Worm (Caenorhabditis elegans) whole organism, L3 larva: Measurements from ENCODE around the gene dohh-1.

Source experiments
- ZK546.5 ChIP-seq: sonication (generic microtip); optimal IDR thresholded peaks from 2 replicates; lab custom pipeline; 2017; ENCODE audit warnings: missing biosample characterization, missing genetic modification characterization
- ama-1 ChIP-seq: fragments of 150-350 bp; optimal IDR thresholded peaks from 2 replicates; lab custom pipeline; 2018
- ceh-16 ChIP-seq: sonication (generic microtip); optimal IDR thresholded peaks from 2 replicates; lab custom pipeline; 2017; ENCODE audit warnings: missing biosample characterization, missing genetic modification characterization
- ceh-28 ChIP-seq: fragments of 150-350 bp; optimal IDR thresholded peaks from 2 replicates; lab custom pipeline; 2014; ENCODE audit warnings: missing biosample characterization, missing genetic modification reagents, missing genetic modification characterization
- ceh-82 ChIP-seq: fragments of 150-350 bp; optimal IDR thresholded peaks from 2 replicates; lab custom pipeline; 2014; ENCODE audit warnings: missing biosample characterization, missing genetic modification characterization
- ceh-9 ChIP-seq: sonication (generic microtip); optimal IDR thresholded peaks from 2 replicates; lab custom pipeline; 2018; ENCODE audit warnings: missing biosample characterization, missing genetic modification characterization
- daf-12 ChIP-seq: fragments of 150-350 bp; optimal IDR thresholded peaks from 2 replicates; lab custom pipeline; 2014; ENCODE audit warnings: missing biosample characterization, missing genetic modification reagents, missing genetic modification characterization
- egl-27 ChIP-seq: sonication (generic microtip); optimal IDR thresholded peaks from 4 replicates; lab custom pipeline; 2017; ENCODE audit warnings: missing biosample characterization, missing genetic modification reagents, missing genetic modification characterization
- egl-5 ChIP-seq: fragments of 150-350 bp; optimal IDR thresholded peaks from 2 replicates; lab custom pipeline; 2017; ENCODE audit warnings: missing biosample characterization, missing genetic modification reagents, missing genetic modification characterization, inconsistent platforms
- elt-1 ChIP-seq: fragments of 150-350 bp; optimal IDR thresholded peaks from 2 replicates; lab custom pipeline; 2014; ENCODE audit warnings: missing biosample characterization, missing genetic modification characterization
- elt-2 ChIP-seq: sonication (generic microtip); optimal IDR thresholded peaks from 2 replicates; lab custom pipeline; 2016; ENCODE audit warnings: missing genetic modification reagents, mild to moderate bottlenecking, missing genetic modification characterization, missing compliant biosample characterization
- eor-1 ChIP-seq, 2 experiments: fragments of 150-350 bp; optimal IDR thresholded peaks; 2 replicates each; lab custom pipeline; 2014 to 2018; ENCODE audit warnings: missing biosample characterization in 2 of 2, missing genetic modification characterization in 2 of 2
- fkh-2 ChIP-seq: fragments of 150-350 bp; optimal IDR thresholded peaks from 2 replicates; lab custom pipeline; 2014; ENCODE audit warnings: missing biosample characterization, missing genetic modification reagents, missing genetic modification characterization
- hmg-11 ChIP-seq: sonication (generic microtip); optimal IDR thresholded peaks from 2 replicates; lab custom pipeline; 2016; ENCODE audit warnings: missing genetic modification characterization, missing compliant biosample characterization
- lin-15B ChIP-seq: fragments of 150-350 bp; optimal IDR thresholded peaks from 2 replicates; lab custom pipeline; 2014; ENCODE audit warnings: missing biosample characterization, missing genetic modification characterization
- mml-1 ChIP-seq: fragments of 150-350 bp; sonication (generic microtip); optimal IDR thresholded peaks from 3 replicates; lab custom pipeline; 2014; ENCODE audit warnings: missing biosample characterization, missing genetic modification characterization
- nfya-1 ChIP-seq: sonication (generic microtip); optimal IDR thresholded peaks from 2 replicates; lab custom pipeline; 2017; ENCODE audit warnings: missing genetic modification characterization, mild to moderate bottlenecking, missing compliant biosample characterization, antibody characterized with exemption, moderate library complexity; ENCODE audit not compliant: insufficient read depth
- nhr-11 ChIP-seq: fragments of 150-350 bp; optimal IDR thresholded peaks from 2 replicates; lab custom pipeline; 2014; ENCODE audit warnings: missing biosample characterization, missing genetic modification characterization
- nhr-23 ChIP-seq: fragments of 150-350 bp; optimal IDR thresholded peaks from 2 replicates; lab custom pipeline; 2014; ENCODE audit warnings: missing biosample characterization, missing genetic modification reagents, missing genetic modification characterization
- nhr-237 ChIP-seq: fragments of 150-350 bp; optimal IDR thresholded peaks from 2 replicates; lab custom pipeline; 2014; ENCODE audit warnings: missing biosample characterization, missing genetic modification characterization
- nhr-28 ChIP-seq: fragments of 150-350 bp; optimal IDR thresholded peaks from 2 replicates; lab custom pipeline; 2014; ENCODE audit warnings: missing biosample characterization, missing genetic modification characterization
- nhr-43 ChIP-seq: sonication (generic microtip); optimal IDR thresholded peaks from 2 replicates; lab custom pipeline; 2016; ENCODE audit warnings: mild to moderate bottlenecking, missing genetic modification characterization, missing compliant biosample characterization; ENCODE audit not compliant: poor library complexity, severe bottlenecking
- nhr-67 ChIP-seq: fragments of 150-350 bp; optimal IDR thresholded peaks from 2 replicates; lab custom pipeline; 2014; ENCODE audit warnings: missing biosample characterization, missing genetic modification characterization
- nhr-76 ChIP-seq: fragments of 150-350 bp; sonication (generic microtip); optimal IDR thresholded peaks from 5 replicates; lab custom pipeline; 2014; ENCODE audit warnings: missing biosample characterization, missing genetic modification characterization
- nhr-77 ChIP-seq: fragments of 150-350 bp; optimal IDR thresholded peaks from 2 replicates; lab custom pipeline; 2014; ENCODE audit warnings: missing biosample characterization, missing genetic modification characterization
- pha-4 ChIP-seq: fragments of 150-350 bp; optimal IDR thresholded peaks from 2 replicates; lab custom pipeline; 2014; ENCODE audit warnings: missing biosample characterization, missing genetic modification reagents, missing genetic modification characterization
- pqm-1 ChIP-seq: fragments of 150-350 bp; optimal IDR thresholded peaks from 2 replicates; lab custom pipeline; 2017; ENCODE audit warnings: missing biosample characterization, missing genetic modification characterization, inconsistent platforms
- sea-2 ChIP-seq: fragments of 150-350 bp; sonication (generic microtip); optimal IDR thresholded peaks from 4 replicates; lab custom pipeline; 2014; ENCODE audit warnings: missing biosample characterization, missing genetic modification reagents, missing genetic modification characterization
- skn-1 ChIP-seq: fragments of 150-350 bp; optimal IDR thresholded peaks from 2 replicates; lab custom pipeline; 2014; ENCODE audit warnings: missing biosample characterization, missing genetic modification characterization
- snpc-4 ChIP-seq: fragments of 150-350 bp; optimal IDR thresholded peaks from 2 replicates; lab custom pipeline; 2014; ENCODE audit warnings: missing biosample characterization, missing genetic modification characterization
- tbx-2 ChIP-seq: sonication (generic microtip); optimal IDR thresholded peaks from 2 replicates; lab custom pipeline; 2016; ENCODE audit warnings: mild to moderate bottlenecking, missing genetic modification characterization, missing compliant biosample characterization
- unc-39 ChIP-seq: sonication (generic microtip); optimal IDR thresholded peaks from 4 replicates; lab custom pipeline; 2017; ENCODE audit warnings: missing biosample characterization, missing genetic modification characterization
- zag-1 ChIP-seq: fragments of 150-350 bp; optimal IDR thresholded peaks from 2 replicates; lab custom pipeline; 2014; ENCODE audit warnings: missing biosample characterization, missing genetic modification characterization
- ztf-11 ChIP-seq: fragments of 150-350 bp; optimal IDR thresholded peaks from 2 replicates; lab custom pipeline; 2014; ENCODE audit warnings: missing biosample characterization, missing genetic modification characterization

The dohh-1 gene

DNA sequence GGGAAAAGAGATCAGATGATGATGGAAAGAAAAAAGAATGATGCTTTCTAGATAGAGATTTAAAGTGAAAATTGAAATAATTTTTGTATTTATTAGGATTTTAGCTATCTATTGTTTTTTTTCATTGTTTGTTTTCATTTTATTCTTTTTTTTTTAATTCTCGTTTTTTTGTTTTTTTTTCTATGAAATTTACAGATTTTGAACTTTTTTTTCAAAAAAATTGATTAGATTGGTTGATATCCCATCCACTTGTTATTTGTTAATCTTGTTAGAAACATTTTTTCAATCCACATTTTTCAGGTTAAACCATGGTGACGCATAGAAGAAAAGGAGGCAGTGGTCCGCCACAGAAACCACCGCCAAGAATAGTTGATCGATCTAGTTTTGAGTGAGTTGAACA, 4.3 kb downstream of the dohh-1 start, which contains the start of gene algn-9:
TSS of gene algn-9 (plus strand) at position 301 of the 400 bp plus-strand sequence.
- TF ChIP-seq ama-1 (lab: Kevin White, UChicago) (no peak), zag-1 (tag; lab: Kevin White, UChicago) (no peak), lin-15B (tag; lab: Kevin White, UChicago) (no peak), ztf-11 (tag; lab: Kevin White, UChicago) (no peak), sea-2 (GFP tag; lab: Kevin White, UChicago) (no peak), nhr-23 (tag; lab: Kevin White, UChicago) (no peak), ceh-9 (tag; lab: Kevin White, UChicago) (no peak), ceh-28 (tag; lab: Kevin White, UChicago) (no peak)

DNA sequence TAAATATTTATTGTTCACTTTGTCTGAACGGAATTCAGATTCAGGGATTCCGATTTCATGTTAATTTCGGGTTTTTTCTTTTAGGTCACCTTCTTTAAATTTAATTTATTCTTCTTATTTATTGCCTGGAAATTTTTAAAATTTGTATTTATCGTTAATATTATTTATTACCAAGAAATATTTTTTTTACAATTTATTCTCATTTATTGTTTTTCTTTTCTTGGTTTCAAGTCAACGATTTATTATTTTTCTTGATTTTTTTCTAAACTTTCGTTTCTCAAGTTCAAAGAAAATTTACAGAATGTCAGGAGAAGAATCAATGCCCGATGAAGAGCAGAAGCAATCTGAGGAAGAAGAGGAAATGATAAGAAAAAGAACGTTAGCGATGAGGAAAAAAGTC, 8.0 kb downstream of the dohh-1 start, which contains the start of gene crn-3:
TSS of gene crn-3 (plus strand) at position 301 of the 400 bp plus-strand sequence.
- TF ChIP-seq nhr-76 = no peak
- no peak for TF ChIP-seq sea-2 (GFP tag; lab: Kevin White, UChicago)
- TF ChIP-seq snpc-4 = no peak
- TF ChIP-seq pha-4 = no peak
- no peak for TF ChIP-seq ztf-11 (tag; lab: Kevin White, UChicago)
- TF ChIP-seq, all 47 proteins: peak for 0

DNA sequence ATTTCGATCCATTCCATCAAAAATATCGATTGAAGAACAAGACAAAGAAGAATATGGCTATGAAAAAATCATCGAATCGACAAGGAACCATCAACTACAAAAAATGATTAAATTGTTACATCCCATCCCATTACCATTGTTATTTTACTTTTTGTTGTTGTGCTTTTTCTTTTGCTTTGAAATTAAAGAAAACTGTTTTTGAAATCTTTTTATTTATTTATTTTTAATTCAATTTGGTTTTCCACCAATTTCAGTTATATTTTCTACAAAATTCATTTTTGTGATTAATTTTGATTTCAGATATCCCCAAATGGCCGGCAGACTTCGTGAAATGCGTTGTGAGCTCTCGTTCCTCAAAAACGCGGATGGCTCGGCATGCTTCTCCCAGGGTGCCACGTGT, 12.7 kb downstream of the dohh-1 start, which contains the start of gene crn-5:
TSS of gene crn-5 (plus strand) at position 301 of the 400 bp plus-strand sequence.
- TF ChIP-seq fkh-2 (tag; lab: Kevin White, UChicago) (no peak), nhr-28 (no peak), ceh-16 (tag; lab: Kevin White, UChicago) (no peak), ztf-11 (tag; lab: Kevin White, UChicago) (no peak), egl-27 (tag; lab: Kevin White, UChicago) (no peak), nhr-67 (tag; lab: Kevin White, UChicago) (no peak)

DNA sequence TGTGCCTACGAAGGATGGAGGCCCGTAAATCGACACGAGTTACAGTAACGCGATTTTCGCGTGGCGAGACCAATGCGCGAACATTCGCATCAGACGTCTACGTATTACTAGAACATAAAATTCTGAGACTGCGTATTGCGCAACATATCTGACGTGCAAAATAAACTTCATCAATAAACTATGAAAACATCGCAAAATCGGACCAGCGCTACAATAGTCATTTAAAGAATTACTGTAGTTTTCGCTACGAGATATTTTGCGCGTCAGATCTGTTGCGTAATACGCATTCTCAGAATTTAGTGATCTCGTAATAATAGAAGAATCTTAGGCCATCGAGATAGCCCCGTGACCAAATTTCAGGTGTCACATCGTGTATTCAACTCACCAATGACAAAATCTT, 14.6 kb downstream of the dohh-1 start:
- no peak for TF ChIP-seq daf-12
- no peak for TF ChIP-seq ZK546.5 (tag; lab: Kevin White, UChicago)
- TF ChIP-seq tbx-2 (tag; lab: Kevin White, UChicago) = no peak
- no peak for TF ChIP-seq nhr-11 (tag; lab: Kevin White, UChicago)
- TF ChIP-seq sea-2 (GFP tag; lab: Kevin White, UChicago) = no peak
- TF ChIP-seq snpc-4 = no peak

DNA sequence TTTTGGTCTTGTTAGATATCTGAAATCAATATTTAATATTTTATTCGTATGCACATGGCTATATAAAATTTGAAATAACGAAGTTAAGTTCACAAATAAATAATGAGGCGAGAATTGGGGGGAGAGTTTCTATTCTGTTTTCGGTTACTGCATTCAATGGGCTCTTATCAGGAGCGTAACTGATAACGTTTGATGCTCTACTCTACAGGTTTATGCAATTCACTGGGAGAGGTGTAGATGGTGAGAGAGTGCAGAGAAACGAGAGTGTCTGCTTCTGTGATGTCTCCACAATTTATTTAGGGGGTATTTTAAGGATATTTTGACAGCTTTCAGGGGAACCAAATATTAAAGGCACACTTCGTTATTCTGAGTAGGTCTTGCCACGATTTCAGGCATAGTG, 15.0 kb downstream of the dohh-1 start, which contains the start of gene C14A4.6:
TSS of gene C14A4.6 (minus strand) at position 19 of the 400 bp plus-strand sequence.
- no peak for TF ChIP-seq unc-39 (tag; lab: Kevin White, UChicago)
- TF ChIP-seq skn-1 (tag; lab: Kevin White, UChicago) = no peak
- TF ChIP-seq nhr-11 (tag; lab: Kevin White, UChicago) = no peak
- TF ChIP-seq lin-15B (tag; lab: Kevin White, UChicago) = no peak
- TF ChIP-seq mml-1 (tag; lab: Kevin White, UChicago) = no peak
- peak; percentile 92 for TF ChIP-seq elt-2 (tag; lab: Kevin White, UChicago)
- peak; percentile 33 for TF ChIP-seq pha-4
- no peak for TF ChIP-seq egl-27 (tag; lab: Kevin White, UChicago)
- no peak for TF ChIP-seq hmg-11 (tag; lab: Kevin White, UChicago)
- peak; percentile 70 for TF ChIP-seq pqm-1
- no peak for TF ChIP-seq ceh-82 (tag; lab: Kevin White, UChicago)
- TF ChIP-seq elt-1 (tag; lab: Kevin White, UChicago) = no peak

DNA sequence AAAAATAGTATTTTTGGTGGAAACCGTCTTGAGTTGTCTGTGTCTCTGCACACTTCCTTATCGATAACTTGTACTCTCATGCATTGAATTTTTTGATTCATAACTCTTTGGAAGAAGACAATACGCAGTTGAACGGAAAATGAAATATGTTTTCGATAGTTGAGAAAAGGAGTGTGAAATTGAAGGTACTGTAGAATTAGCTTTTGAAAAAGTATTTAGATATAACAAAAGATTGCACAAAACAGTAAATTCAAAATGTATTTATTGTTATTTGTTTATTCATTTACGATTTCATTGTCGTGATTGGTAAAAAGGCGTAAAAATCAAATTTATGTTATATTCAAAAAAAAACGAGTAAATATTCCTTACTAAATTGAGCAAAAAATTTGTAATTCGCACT, 16.7 kb downstream of the dohh-1 start, which contains the start of gene C14A4.7:
TSS of gene C14A4.7 (minus strand) at position 101 of the 400 bp plus-strand sequence.
- TF ChIP-seq elt-2 (tag; lab: Kevin White, UChicago) (peak; percentile 16), snpc-4 (no peak), daf-12 (no peak), nhr-43 (tag; lab: Kevin White, UChicago) (no peak), egl-5 (tag; lab: Kevin White, UChicago) (no peak)

DNA sequence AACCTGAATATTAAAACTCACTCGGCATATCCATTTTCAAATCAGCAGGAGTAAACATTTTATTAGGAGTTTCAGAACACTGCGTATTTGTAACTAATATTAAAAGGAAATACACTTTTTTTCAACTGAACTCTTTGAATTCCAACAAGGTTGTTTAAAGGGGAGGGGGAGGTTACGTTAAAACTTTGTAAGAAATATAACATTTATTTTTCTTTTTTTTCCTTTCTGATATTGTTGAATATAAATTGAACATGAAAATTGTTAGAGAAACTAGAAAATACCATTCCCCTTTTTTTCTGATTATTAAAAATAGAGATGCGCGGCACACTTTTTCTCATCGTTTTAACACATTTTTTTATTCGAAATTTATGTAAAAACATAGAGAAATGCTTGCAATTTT, 18.3 kb downstream of the dohh-1 start, which contains the start of gene C14A4.8:
TSS of gene C14A4.8 (minus strand) at position 101 of the 400 bp plus-strand sequence.
- TF ChIP-seq eor-1 (tag; optimal IDR thresholded peaks at IDR 0.05; lab: Kevin White, UChicago) (no peak), mml-1 (tag; lab: Kevin White, UChicago) (no peak), nfya-1 (tag; lab: Kevin White, UChicago) (no peak), ceh-16 (tag; lab: Kevin White, UChicago) (no peak), nhr-237 (tag; lab: Kevin White, UChicago) (no peak), nhr-77 (tag; lab: Kevin White, UChicago) (no peak), ZK546.5 (tag; lab: Kevin White, UChicago) (no peak), ceh-82 (tag; lab: Kevin White, UChicago) (no peak)
- TF ChIP-seq, all 47 proteins: peak for 0
